Worm (Caenorhabditis elegans): ENCODE data around the gene srb-16.

- TF ChIP-seq unc-86 (tag; optimal IDR thresholded peaks at IDR 0.05): no peak
- no peak for TF ChIP-seq F13H6.1 (tag; optimal IDR thresholded peaks at IDR 0.05)
- no peak for TF ChIP-seq C08G9.2 (tag; optimal IDR thresholded peaks at IDR 0.05)
- TF ChIP-seq nhr-11 (tag; optimal IDR thresholded peaks at IDR 0.05): no peak
- TF ChIP-seq dmd-4 (tag; optimal IDR thresholded peaks at IDR 0.05; ENCODE audit: borderline replicate concordance): no peak
- no peak for TF ChIP-seq tbx-2 (tag; optimal IDR thresholded peaks at IDR 0.05)
- TF ChIP-seq ceh-34 (tag; optimal IDR thresholded peaks at IDR 0.05): no peak
- no peak for TF ChIP-seq pha-4 (tag; optimal IDR thresholded peaks at IDR 0.05)
- TF ChIP-seq nhr-232 (tag; optimal IDR thresholded peaks at IDR 0.05): no peak
Measured at ce11 chrII:5131800-5132199, 18.9 kb downstream of the srb-16 start.

All from whole organism, late embryonic.